Fruit fly (Drosophila melanogaster): ENCODE data around the gene RpL34a.

Gene RpL34a

DNA sequence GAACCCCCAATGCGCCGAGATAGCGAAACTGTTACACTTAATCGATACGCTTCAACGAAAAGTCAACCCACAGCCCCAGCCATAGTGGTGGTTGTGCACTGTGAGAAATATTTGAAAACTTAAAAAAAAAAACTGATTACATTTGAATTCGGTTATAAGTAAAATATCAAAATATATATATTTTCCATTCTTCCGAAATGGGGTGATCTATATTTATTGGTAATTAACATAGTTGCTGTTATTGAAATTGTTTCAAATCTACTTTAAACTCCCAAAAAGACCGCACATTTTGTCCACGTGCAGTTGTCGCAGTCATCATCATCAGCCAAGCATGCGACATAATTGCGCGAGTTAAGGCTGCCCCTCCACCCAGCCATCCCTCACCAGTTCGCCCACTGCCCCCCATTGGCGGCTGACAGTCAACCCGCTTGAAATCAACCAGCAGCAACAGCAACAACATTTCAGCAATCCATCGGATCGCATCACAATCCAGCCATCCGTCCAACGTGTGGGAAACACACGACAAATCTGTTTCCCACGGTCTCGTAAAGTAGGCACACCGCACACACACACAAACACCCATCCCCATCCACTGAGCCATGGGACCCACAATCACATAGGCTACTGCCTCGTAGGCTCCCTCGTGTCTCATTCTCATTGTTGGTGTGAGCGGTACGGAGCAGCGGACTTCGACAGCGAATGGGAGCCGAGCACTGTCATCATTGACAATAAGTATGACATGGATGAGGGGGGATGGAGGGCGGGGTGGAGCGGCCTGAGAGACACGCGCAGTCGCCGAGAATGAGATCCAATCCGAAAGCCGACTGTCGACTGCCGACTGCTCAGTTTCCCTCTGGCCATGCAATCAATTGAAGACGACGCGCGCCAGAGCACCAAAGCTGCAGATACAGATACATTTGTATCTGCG is 38.6 kb downstream of the RpL34a start (continued):
- no peak for TF ChIP-seq wek (GFP tag; optimal IDR thresholded peaks at IDR 0.05)
- 0 out of 2 replicates have a peak, but pooled peaks have one; percentile 39 for TF ChIP-seq Awh (GFP tag; IDR thresholded peaks at IDR 0.05)
- TF ChIP-seq tna (GFP tag; IDR thresholded peaks at IDR 0.05; ENCODE audit: partially characterized antibody), result no peak
- TF ChIP-seq stc (GFP tag; IDR thresholded peaks at IDR 0.05), result peak; percentile 70
- TF ChIP-seq CG17186 (GFP tag; optimal IDR thresholded peaks at IDR 0.05), result no peak
- TF ChIP-seq exex (tag; optimal IDR thresholded peaks at IDR 0.05), result peak; percentile 2
- no peak for TF ChIP-seq Ets97D (GFP tag; optimal IDR thresholded peaks at IDR 0.05)
- peak; percentile 84 for TF ChIP-seq CG11504 (tag; optimal IDR thresholded peaks at IDR 0.05)
- no peak for TF ChIP-seq ash1 (GFP tag; optimal IDR thresholded peaks at IDR 0.05)
- no peak for TF ChIP-seq CG3995 (GFP tag; optimal IDR thresholded peaks at IDR 0.05)
- 0 out of 2 replicates have a peak, but pooled peaks have one; percentile 11 for TF ChIP-seq CG31224 (GFP tag; IDR thresholded peaks at IDR 0.05)
- TF ChIP-seq CG6683 (GFP tag; optimal IDR thresholded peaks at IDR 0.05), result peak; percentile 38
- no peak for TF ChIP-seq amos (GFP tag; IDR thresholded peaks at IDR 0.05; ENCODE audit: partially characterized antibody)
- TF ChIP-seq CG7839 (tag; optimal IDR thresholded peaks at IDR 0.05), result peak; percentile 77
- TF ChIP-seq CG9876 (GFP tag; optimal IDR thresholded peaks at IDR 0.05), result no peak
- no peak for TF ChIP-seq tup (GFP tag; optimal IDR thresholded peaks at IDR 0.05)
- TF ChIP-seq CG2116 (GFP tag; optimal IDR thresholded peaks at IDR 0.05), result no peak
- no peak for TF ChIP-seq CG8765 (GFP tag; IDR thresholded peaks at IDR 0.05)
- 0 out of 3 replicates have a peak, but pooled peaks have one; percentile 38 for TF ChIP-seq ase (GFP tag; IDR thresholded peaks at IDR 0.05)
- TF ChIP-seq CG11723 (GFP tag; optimal IDR thresholded peaks at IDR 0.05), result peak; percentile 28
- TF ChIP-seq hbn (GFP tag; IDR thresholded peaks at IDR 0.05; ENCODE audit: partially characterized antibody), result no peak
- TF ChIP-seq CG17612 (GFP tag; IDR thresholded peaks at IDR 0.05), result no peak
- TF ChIP-seq CG12391 (tag; optimal IDR thresholded peaks at IDR 0.05), result peak; percentile 83
- peak; percentile 57 for TF ChIP-seq D19A (tag; optimal IDR thresholded peaks at IDR 0.05)
- TF ChIP-seq CG2875 (GFP tag; optimal IDR thresholded peaks at IDR 0.05), result peak; percentile 55
- peak; percentile 12 for TF ChIP-seq bab2 (GFP tag; optimal IDR thresholded peaks at IDR 0.05)
- peak; percentile 16 for TF ChIP-seq CG13894 (tag; optimal IDR thresholded peaks at IDR 0.05)
- TF ChIP-seq tio (GFP tag; optimal IDR thresholded peaks at IDR 0.05), result peak; percentile 50
- TF ChIP-seq Side (GFP tag; optimal IDR thresholded peaks at IDR 0.05), result no peak
- TF ChIP-seq CG13296 (GFP tag; optimal IDR thresholded peaks at IDR 0.05), result peak; percentile 43
- TF ChIP-seq CG42726 (GFP tag; IDR thresholded peaks at IDR 0.05; ENCODE audit: partially characterized antibody), result no peak
- TF ChIP-seq MESR4 (GFP tag; optimal IDR thresholded peaks at IDR 0.05), result no peak
- no peak for TF ChIP-seq CG30020 (tag; optimal IDR thresholded peaks at IDR 0.05)
- no peak for TF ChIP-seq CG10959 (GFP tag; IDR thresholded peaks at IDR 0.05)
- TF ChIP-seq PHDP (tag; optimal IDR thresholded peaks at IDR 0.05), result peak; percentile 79
- TF ChIP-seq gt (GFP tag; IDR thresholded peaks at IDR 0.05), result no peak
- TF ChIP-seq nerfin-2 (GFP tag; IDR thresholded peaks at IDR 0.05; ENCODE audit: partially characterized antibody), result no peak
- peak; percentile 45 for TF ChIP-seq ewg (GFP tag; optimal IDR thresholded peaks at IDR 0.05)
- peak; percentile 87 for TF ChIP-seq sens (GFP tag)
- peak; percentile 56 for TF ChIP-seq zfh1 (GFP tag; IDR thresholded peaks at IDR 0.05)
- TF ChIP-seq Adf1 (GFP tag; IDR thresholded peaks at IDR 0.05), result peak; percentile 88
- TF ChIP-seq CG6791 (GFP tag; IDR thresholded peaks at IDR 0.05; ENCODE audit: partially characterized antibody), result no peak
- TF ChIP-seq fd96Cb (tag; optimal IDR thresholded peaks at IDR 0.05), result peak; percentile 77
- no peak for TF ChIP-seq toy (GFP tag; IDR thresholded peaks at IDR 0.05)
- TF ChIP-seq cad (GFP tag; optimal IDR thresholded peaks at IDR 0.05), result no peak
- TF ChIP-seq CG6654 (GFP tag; optimal IDR thresholded peaks at IDR 0.05), result peak; percentile 30
- peak; percentile 51 for TF ChIP-seq Vsx1 (GFP tag; optimal IDR thresholded peaks at IDR 0.05)
- TF ChIP-seq pros (GFP tag; optimal IDR thresholded peaks at IDR 0.05), result peak; percentile 91
